Fruit fly (Drosophila melanogaster) whole organism, adult: ENCODE measurements around the gene CG15773.
A peak's percentile ranks its signal among the peaks of the same experiment; 100 is the strongest.

ENCODE experiments used
- CG11617 ChIP-seq: fragments of 200-800 bp; sonication (Bioruptor generic); optimal IDR thresholded peaks from 2 replicates; lab custom pipeline; 2017; ENCODE audit warnings: mild to moderate bottlenecking, missing biosample characterization, missing genetic modification reagents, missing genetic modification characterization
- CG12768 ChIP-seq: fragments of 200-800 bp; sonication (Bioruptor generic); optimal IDR thresholded peaks from 2 replicates; lab custom pipeline; 2017; ENCODE audit warnings: missing biosample characterization, missing genetic modification characterization, mild to moderate bottlenecking, moderate library complexity, missing genetic modification reagents
- CG14711 ChIP-seq: fragments of 200-800 bp; sonication (Bioruptor generic); optimal IDR thresholded peaks from 2 replicates; lab custom pipeline; 2018; ENCODE audit warnings: missing biosample characterization, mild to moderate bottlenecking, missing genetic modification characterization, moderate library complexity
- CG1620 ChIP-seq: fragments of 200-800 bp; sonication (Bioruptor generic); optimal IDR thresholded peaks from 2 replicates; lab custom pipeline; 2016; ENCODE audit warnings: missing biosample characterization, missing genetic modification characterization
- CG33017 ChIP-seq: fragments of 200-800 bp; sonication (Bioruptor generic); optimal IDR thresholded peaks from 2 replicates; lab custom pipeline; 2018; ENCODE audit warnings: missing biosample characterization, mild to moderate bottlenecking, missing genetic modification characterization, moderate library complexity
- CG5204 ChIP-seq: fragments of 200-800 bp; sonication (Bioruptor generic); optimal IDR thresholded peaks from 2 replicates; lab custom pipeline; 2016; ENCODE audit warnings: missing biosample characterization, missing genetic modification characterization
- CG7045 ChIP-seq: fragments of 200-800 bp; sonication (Bioruptor generic); optimal IDR thresholded peaks from 2 replicates; lab custom pipeline; 2017; ENCODE audit warnings: missing biosample characterization, mild to moderate bottlenecking, missing genetic modification characterization
- CG7101 ChIP-seq: fragments of 200-800 bp; sonication (Bioruptor generic); optimal IDR thresholded peaks from 2 replicates; lab custom pipeline; 2018; ENCODE audit warnings: missing biosample characterization, mild to moderate bottlenecking, missing genetic modification characterization, moderate library complexity
- Clk ChIP-seq: fragments of 200-800 bp; sonication (Bioruptor generic); optimal IDR thresholded peaks from 2 replicates; lab custom pipeline; 2017; ENCODE audit warnings: missing biosample characterization, missing genetic modification characterization
- Crg-1 ChIP-seq: fragments of 200-800 bp; sonication (Bioruptor generic); optimal IDR thresholded peaks from 2 replicates; lab custom pipeline; 2016; ENCODE audit warnings: missing biosample characterization, missing genetic modification characterization
- Hr96 ChIP-seq: fragments of 200-800 bp; sonication (Bioruptor generic); optimal IDR thresholded peaks from 2 replicates; lab custom pipeline; 2016; ENCODE audit warnings: missing biosample characterization, missing genetic modification characterization
- Mnt ChIP-seq: fragments of 200-800 bp; sonication (Bioruptor generic); optimal IDR thresholded peaks from 2 replicates; lab custom pipeline; 2016; ENCODE audit warnings: missing biosample characterization, mild to moderate bottlenecking, missing genetic modification characterization
- bab1 ChIP-seq: fragments of 200-800 bp; sonication (Bioruptor generic); optimal IDR thresholded peaks from 3 replicates; lab custom pipeline; 2019; ENCODE audit warnings: missing biosample characterization, mild to moderate bottlenecking, missing genetic modification characterization, moderate library complexity
- cic ChIP-seq: fragments of 200-800 bp; sonication (Bioruptor generic); optimal IDR thresholded peaks from 2 replicates; lab custom pipeline; 2017; ENCODE audit warnings: missing biosample characterization, mild to moderate bottlenecking, missing genetic modification characterization, moderate library complexity
- cnc ChIP-seq, 2 experiments: fragments of >200 bp; optimal IDR thresholded peaks; 2 replicates each; lab custom pipeline; 2017
- kay ChIP-seq: fragments of 200-800 bp; sonication (Bioruptor generic); peaks from one replicate; lab custom pipeline; 2016; ENCODE audit warnings: missing biosample characterization, missing genetic modification characterization, borderline replicate concordance
- ovo ChIP-seq: fragments of 200-800 bp; sonication (Bioruptor generic); optimal IDR thresholded peaks from 2 replicates; lab custom pipeline; 2016; ENCODE audit warnings: missing biosample characterization, missing genetic modification characterization
- pad ChIP-seq: fragments of 200-800 bp; sonication (Bioruptor generic); optimal IDR thresholded peaks from 3 replicates; lab custom pipeline; 2017; ENCODE audit warnings: missing biosample characterization, missing genetic modification characterization, mild to moderate bottlenecking, moderate library complexity, missing genetic modification reagents
- tj ChIP-seq: fragments of 200-800 bp; sonication (Bioruptor generic); optimal IDR thresholded peaks from 3 replicates; lab custom pipeline; 2017; ENCODE audit warnings: missing biosample characterization, mild to moderate bottlenecking, missing genetic modification characterization, moderate library complexity
- toe ChIP-seq: fragments of 200-800 bp; sonication (Bioruptor generic); optimal IDR thresholded peaks from 2 replicates; lab custom pipeline; 2016; ENCODE audit warnings: missing biosample characterization, missing genetic modification characterization

CG15773 gene

dm6 chrX:5737157-5737556 lies 4.6 kb downstream of the CG15773 start:
- TF ChIP-seq toe (GFP tag; lab: Kevin White, UChicago) (no peak), pad (GFP tag; lab: Kevin White, UChicago) (peak; percentile 19), Clk (GFP tag; lab: Kevin White, UChicago) (no peak), cnc (optimal IDR thresholded peaks at IDR 0.05; lab: Kevin White, UChicago) (no peak), CG5204 (GFP tag; lab: Kevin White, UChicago) (no peak), tj (peak; percentile 87), cic (GFP tag; lab: Kevin White, UChicago) (peak; percentile 11), CG7101 (tag; lab: Kevin White, UChicago) (no peak), ovo (no peak), CG7045 (GFP tag; lab: Kevin White, UChicago) (peak; percentile 17), kay (GFP tag; lab: Kevin White, UChicago) (no peak), bab1 (no peak), CG33017 (no peak), Mnt (GFP tag; lab: Kevin White, UChicago) (no peak), CG14711 (peak; percentile 4), CG12768 (GFP tag; lab: Kevin White, UChicago) (no peak), Hr96 (GFP tag; lab: Kevin White, UChicago) (no peak), CG1620 (no peak), CG11617 (GFP tag; lab: Kevin White, UChicago) (no peak), Crg-1 (GFP tag; lab: Kevin White, UChicago) (no peak)

- TF ChIP-seq CG12768 (GFP tag; lab: Kevin White, UChicago) (peak; percentile 19), CG7101 (tag; lab: Kevin White, UChicago) (peak; percentile 70), Hr96 (GFP tag; lab: Kevin White, UChicago) (no peak), Crg-1 (GFP tag; lab: Kevin White, UChicago) (peak; percentile 72), CG7045 (GFP tag; lab: Kevin White, UChicago) (no peak), Mnt (GFP tag; lab: Kevin White, UChicago) (peak; percentile 69), cic (GFP tag; lab: Kevin White, UChicago) (peak; percentile 33), Clk (GFP tag; lab: Kevin White, UChicago) (no peak), CG33017 (no peak), CG14711 (peak; percentile 41), pad (GFP tag; lab: Kevin White, UChicago) (peak; percentile 34), bab1 (peak; percentile 84), CG1620 (peak; percentile 76), CG11617 (GFP tag; lab: Kevin White, UChicago) (peak; percentile 35), ovo (peak; percentile 81)
These were observed 5.2 kb downstream of the CG15773 start, which contains the start of gene Snx27 for dm6 chrX:5737676-5738220. TSS of gene Snx27 (minus strand) at chrX:5738031.

DNA sequence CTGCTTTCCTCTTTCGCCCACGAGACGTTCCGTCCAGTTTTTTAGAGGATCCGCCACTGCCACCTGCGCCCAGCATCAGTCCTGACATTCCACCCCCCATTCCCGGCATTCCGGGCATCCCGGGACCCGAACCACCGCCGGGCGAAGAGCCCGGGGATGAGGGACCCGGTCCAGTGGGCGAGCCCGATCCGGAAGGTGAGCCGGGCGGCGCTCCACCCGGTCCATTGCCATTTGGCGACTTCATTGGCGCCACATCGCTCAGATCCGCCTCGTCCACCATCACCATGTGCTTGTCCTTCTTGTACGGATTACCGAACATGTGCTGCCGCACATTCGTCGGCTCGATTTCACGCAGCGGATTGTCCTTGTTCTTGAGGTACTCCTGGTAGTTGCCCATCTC lies 9.1 kb downstream of the CG15773 start:
- TF ChIP-seq CG1620 (no peak), CG7101 (tag; lab: Kevin White, UChicago) (no peak), cic (GFP tag; lab: Kevin White, UChicago) (no peak), ovo (no peak), CG14711 (no peak), Hr96 (GFP tag; lab: Kevin White, UChicago) (no peak), cnc (optimal IDR thresholded peaks at IDR 0.05; lab: Kevin White, UChicago) (no peak), CG12768 (GFP tag; lab: Kevin White, UChicago) (no peak)

- peak; percentile 68 for TF ChIP-seq pad (GFP tag; lab: Kevin White, UChicago)
- TF ChIP-seq Mnt (GFP tag; lab: Kevin White, UChicago): no peak
- no peak for TF ChIP-seq CG14711
- TF ChIP-seq CG7045 (GFP tag; lab: Kevin White, UChicago): no peak
- no peak for TF ChIP-seq Clk (GFP tag; lab: Kevin White, UChicago)
These were observed 11.8 kb downstream of the CG15773 start for dm6 chrX:5744277-5744846.

DNA sequence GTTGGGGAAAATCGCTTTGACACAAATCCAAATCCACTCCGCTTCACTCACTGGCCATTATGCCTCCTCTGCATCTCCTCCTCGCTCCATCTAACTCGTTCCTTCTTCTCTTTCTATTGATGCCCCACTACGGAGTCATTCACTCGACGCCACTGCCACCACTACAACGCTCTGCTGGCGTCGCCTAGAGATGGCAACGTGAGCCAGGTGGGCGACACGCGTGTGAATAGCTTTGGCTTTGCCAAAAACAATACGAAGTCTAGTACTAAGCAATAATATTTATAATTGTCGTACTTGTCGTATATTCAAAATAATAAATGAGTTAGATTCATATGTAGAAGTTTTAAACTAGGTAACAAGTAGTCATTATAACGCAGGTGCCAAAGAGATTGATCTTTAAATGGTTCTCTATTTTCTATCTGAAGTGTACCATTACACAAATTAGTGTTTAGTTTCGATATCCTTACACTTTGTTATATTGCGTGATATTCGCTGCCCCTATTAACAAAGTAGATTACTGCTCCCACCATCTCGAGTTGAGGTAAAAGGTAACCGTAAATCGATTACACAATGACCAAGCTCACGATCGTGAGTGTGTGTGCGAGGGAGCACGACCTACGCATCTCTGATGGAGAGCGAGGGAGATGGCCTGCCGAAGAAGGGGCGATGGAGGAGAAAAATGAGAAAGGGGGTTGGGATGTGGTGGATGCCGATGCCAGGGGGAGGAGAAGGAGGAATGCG lies 12.6 kb downstream of the CG15773 start:
- TF ChIP-seq CG5204 (GFP tag; lab: Kevin White, UChicago): no peak
- TF ChIP-seq kay (GFP tag; lab: Kevin White, UChicago): no peak
- TF ChIP-seq cnc (optimal IDR thresholded peaks at IDR 0.05; lab: Kevin White, UChicago): no peak
- no peak for TF ChIP-seq cic (GFP tag; lab: Kevin White, UChicago)
- TF ChIP-seq CG1620: no peak
- no peak for TF ChIP-seq bab1
- TF ChIP-seq toe (GFP tag; lab: Kevin White, UChicago): peak; percentile 39
- peak; percentile 31 for TF ChIP-seq CG7101 (tag; lab: Kevin White, UChicago)
- TF ChIP-seq CG33017: no peak
- no peak for TF ChIP-seq CG14711
- peak; percentile 99 for TF ChIP-seq pad (GFP tag; lab: Kevin White, UChicago)
- no peak for TF ChIP-seq CG7045 (GFP tag; lab: Kevin White, UChicago)
- TF ChIP-seq Mnt (GFP tag; lab: Kevin White, UChicago): no peak
- peak; percentile 2 for TF ChIP-seq CG12768 (GFP tag; lab: Kevin White, UChicago)
- no peak for TF ChIP-seq Hr96 (GFP tag; lab: Kevin White, UChicago)
